Worm (Caenorhabditis elegans) whole organism, L3 larva: ENCODE results near the gene ilys-5.

Experiments
- ama-1 ChIP-seq: fragments of 150-350 bp; optimal IDR thresholded peaks from 2 replicates; lab custom pipeline; 2018
- ceh-28 ChIP-seq: fragments of 150-350 bp; optimal IDR thresholded peaks from 2 replicates; lab custom pipeline; 2014; ENCODE audit warnings: missing biosample characterization, missing genetic modification reagents, missing genetic modification characterization
- ceh-82 ChIP-seq: fragments of 150-350 bp; optimal IDR thresholded peaks from 2 replicates; lab custom pipeline; 2014; ENCODE audit warnings: missing biosample characterization, missing genetic modification characterization
- ceh-9 ChIP-seq: sonication (generic microtip); optimal IDR thresholded peaks from 2 replicates; lab custom pipeline; 2018; ENCODE audit warnings: missing biosample characterization, missing genetic modification characterization
- egl-27 ChIP-seq: sonication (generic microtip); optimal IDR thresholded peaks from 4 replicates; lab custom pipeline; 2017; ENCODE audit warnings: missing biosample characterization, missing genetic modification reagents, missing genetic modification characterization
- egl-5 ChIP-seq: fragments of 150-350 bp; optimal IDR thresholded peaks from 2 replicates; lab custom pipeline; 2017; ENCODE audit warnings: missing biosample characterization, missing genetic modification reagents, missing genetic modification characterization, inconsistent platforms
- elt-1 ChIP-seq: fragments of 150-350 bp; optimal IDR thresholded peaks from 2 replicates; lab custom pipeline; 2014; ENCODE audit warnings: missing biosample characterization, missing genetic modification characterization
- elt-2 ChIP-seq: sonication (generic microtip); optimal IDR thresholded peaks from 2 replicates; lab custom pipeline; 2016; ENCODE audit warnings: missing genetic modification reagents, mild to moderate bottlenecking, missing genetic modification characterization, missing compliant biosample characterization
- elt-3 ChIP-seq, 3 experiments: fragments of 150-350 bp in 1 of 3; sonication (generic microtip) in 2 of 3; optimal IDR thresholded peaks; 2 replicates in 2 of 3; 4 replicates in 1 of 3; lab custom pipeline; 2014 to 2017; ENCODE audit warnings: missing biosample characterization in 3 of 3, missing genetic modification characterization in 3 of 3
- eor-1 ChIP-seq, 2 experiments: fragments of 150-350 bp; optimal IDR thresholded peaks; 2 replicates each; lab custom pipeline; 2014 to 2018; ENCODE audit warnings: missing biosample characterization in 2 of 2, missing genetic modification characterization in 2 of 2
- fkh-10 ChIP-seq: sonication (generic microtip); optimal IDR thresholded peaks from 2 replicates; lab custom pipeline; 2017; ENCODE audit warnings: missing biosample characterization, missing genetic modification reagents, missing genetic modification characterization
- jun-1 ChIP-seq: fragments of 150-350 bp; optimal IDR thresholded peaks from 2 replicates; lab custom pipeline; 2014; ENCODE audit warnings: missing biosample characterization, missing genetic modification reagents, missing genetic modification characterization
- lsy-12 ChIP-seq: sonication (generic microtip); optimal IDR thresholded peaks from 2 replicates; lab custom pipeline; 2016; ENCODE audit warnings: mild to moderate bottlenecking, missing genetic modification characterization, missing compliant biosample characterization
- mdl-1 ChIP-seq: fragments of 150-350 bp; optimal IDR thresholded peaks from 2 replicates; lab custom pipeline; 2014; ENCODE audit warnings: missing biosample characterization, missing genetic modification characterization
- mml-1 ChIP-seq: fragments of 150-350 bp; sonication (generic microtip); optimal IDR thresholded peaks from 3 replicates; lab custom pipeline; 2014; ENCODE audit warnings: missing biosample characterization, missing genetic modification characterization
- nhr-23 ChIP-seq: fragments of 150-350 bp; optimal IDR thresholded peaks from 2 replicates; lab custom pipeline; 2014; ENCODE audit warnings: missing biosample characterization, missing genetic modification reagents, missing genetic modification characterization
- nhr-237 ChIP-seq: fragments of 150-350 bp; optimal IDR thresholded peaks from 2 replicates; lab custom pipeline; 2014; ENCODE audit warnings: missing biosample characterization, missing genetic modification characterization
- nhr-25 ChIP-seq: sonication (generic microtip); optimal IDR thresholded peaks from 2 replicates; lab custom pipeline; 2017; ENCODE audit warnings: missing biosample characterization, missing genetic modification characterization
- nhr-28 ChIP-seq: fragments of 150-350 bp; optimal IDR thresholded peaks from 2 replicates; lab custom pipeline; 2014; ENCODE audit warnings: missing biosample characterization, missing genetic modification characterization
- nhr-43 ChIP-seq: sonication (generic microtip); optimal IDR thresholded peaks from 2 replicates; lab custom pipeline; 2016; ENCODE audit warnings: mild to moderate bottlenecking, missing genetic modification characterization, missing compliant biosample characterization; ENCODE audit not compliant: poor library complexity, severe bottlenecking
- nhr-76 ChIP-seq: fragments of 150-350 bp; sonication (generic microtip); optimal IDR thresholded peaks from 5 replicates; lab custom pipeline; 2014; ENCODE audit warnings: missing biosample characterization, missing genetic modification characterization
- nhr-77 ChIP-seq: fragments of 150-350 bp; optimal IDR thresholded peaks from 2 replicates; lab custom pipeline; 2014; ENCODE audit warnings: missing biosample characterization, missing genetic modification characterization
- pha-4 ChIP-seq: fragments of 150-350 bp; optimal IDR thresholded peaks from 2 replicates; lab custom pipeline; 2014; ENCODE audit warnings: missing biosample characterization, missing genetic modification reagents, missing genetic modification characterization
- pqm-1 ChIP-seq: fragments of 150-350 bp; optimal IDR thresholded peaks from 2 replicates; lab custom pipeline; 2017; ENCODE audit warnings: missing biosample characterization, missing genetic modification characterization, inconsistent platforms
- sea-2 ChIP-seq: fragments of 150-350 bp; sonication (generic microtip); optimal IDR thresholded peaks from 4 replicates; lab custom pipeline; 2014; ENCODE audit warnings: missing biosample characterization, missing genetic modification reagents, missing genetic modification characterization
- skn-1 ChIP-seq: fragments of 150-350 bp; optimal IDR thresholded peaks from 2 replicates; lab custom pipeline; 2014; ENCODE audit warnings: missing biosample characterization, missing genetic modification characterization
- tbx-2 ChIP-seq: sonication (generic microtip); optimal IDR thresholded peaks from 2 replicates; lab custom pipeline; 2016; ENCODE audit warnings: mild to moderate bottlenecking, missing genetic modification characterization, missing compliant biosample characterization
- unc-39 ChIP-seq: sonication (generic microtip); optimal IDR thresholded peaks from 4 replicates; lab custom pipeline; 2017; ENCODE audit warnings: missing biosample characterization, missing genetic modification characterization
- unc-62 ChIP-seq: fragments of 150-350 bp; sonication (generic microtip); optimal IDR thresholded peaks from 4 replicates; lab custom pipeline; 2014; ENCODE audit warnings: missing biosample characterization, missing genetic modification reagents, missing genetic modification characterization
- zag-1 ChIP-seq: fragments of 150-350 bp; optimal IDR thresholded peaks from 2 replicates; lab custom pipeline; 2014; ENCODE audit warnings: missing biosample characterization, missing genetic modification characterization
- ztf-11 ChIP-seq: fragments of 150-350 bp; optimal IDR thresholded peaks from 2 replicates; lab custom pipeline; 2014; ENCODE audit warnings: missing biosample characterization, missing genetic modification characterization

ilys-5 gene

ce11 chrX:6518537-6518936, 18.1 kb downstream of the ilys-5 start, which contains the start of gene ets-4:
Gene ets-4 (plus strand): TSS chrX:6518883.
- TF ChIP-seq jun-1 (tag; lab: Kevin White, UChicago): peak; percentile 48
- no peak for TF ChIP-seq mml-1 (tag; lab: Kevin White, UChicago)
- no peak for TF ChIP-seq nhr-76 (tag; lab: Kevin White, UChicago)
- peak; percentile 99 for TF ChIP-seq elt-2
- TF ChIP-seq pha-4: peak; percentile 43
- peak; percentile 97 for TF ChIP-seq pqm-1 (tag; lab: Kevin White, UChicago)
- peak; percentile 39 for TF ChIP-seq ceh-28 (tag; lab: Kevin White, UChicago)

ce11 chrX:6517025-6517770, 19.4 kb downstream of the ilys-5 start:
- peak; percentile 2 for TF ChIP-seq pha-4
- no peak for TF ChIP-seq unc-62 (GFP tag; lab: Kevin White, UChicago)
- TF ChIP-seq fkh-10: no peak
- peak; percentile 96 for TF ChIP-seq elt-2
- peak; percentile 47 for TF ChIP-seq skn-1 (tag; lab: Kevin White, UChicago)
- peak; percentile 22 for TF ChIP-seq pqm-1 (tag; lab: Kevin White, UChicago)
- no peak for TF ChIP-seq unc-39 (tag; lab: Kevin White, UChicago)

ce11 chrX:6515267-6515666, 21.4 kb downstream of the ilys-5 start:
- TF ChIP-seq ceh-9 (tag; lab: Kevin White, UChicago): no peak
- TF ChIP-seq nhr-28 (tag; lab: Kevin White, UChicago): no peak
- TF ChIP-seq nhr-25 (tag; lab: Kevin White, UChicago): peak; percentile 78
- TF ChIP-seq pqm-1 (tag; lab: Kevin White, UChicago): no peak
- no peak for TF ChIP-seq skn-1 (tag; lab: Kevin White, UChicago)
- TF ChIP-seq elt-1 (tag; lab: Kevin White, UChicago): no peak
- no peak for TF ChIP-seq ztf-11
- TF ChIP-seq nhr-43 (tag; lab: Kevin White, UChicago): peak; percentile 28
- TF ChIP-seq egl-5 (tag; lab: Kevin White, UChicago): no peak
- TF ChIP-seq nhr-23 (tag; lab: Kevin White, UChicago): peak; percentile 95
- peak; percentile 10 for TF ChIP-seq unc-62 (GFP tag; lab: Kevin White, UChicago)
- TF ChIP-seq zag-1: no peak
- TF ChIP-seq lsy-12 (tag; lab: Kevin White, UChicago): no peak
- no peak for TF ChIP-seq jun-1 (tag; lab: Kevin White, UChicago)

- TF ChIP-seq nhr-23 (tag; lab: Kevin White, UChicago): peak; percentile 61
- no peak for TF ChIP-seq skn-1 (tag; lab: Kevin White, UChicago)
- no peak for TF ChIP-seq nhr-76 (tag; lab: Kevin White, UChicago)
- TF ChIP-seq elt-2: peak; percentile 47
- no peak for TF ChIP-seq nhr-77 (tag; lab: Kevin White, UChicago)
- TF ChIP-seq elt-3 (tag; optimal IDR thresholded peaks at IDR 0.05; lab: Kevin White, UChicago): peak in 1 of 3 experiments; percentile 32
- no peak for TF ChIP-seq ceh-82 (tag; lab: Kevin White, UChicago)
- no peak for TF ChIP-seq egl-27
- TF ChIP-seq, all 47 proteins: peak for 3
Observed at ce11 chrX:6514466-6514865, 22.2 kb downstream of the ilys-5 start.

ce11 chrX:6511985-6512384, 24.7 kb downstream of the ilys-5 start, which contains the start of gene ttr-35:
Gene ttr-35 (plus strand): TSS chrX:6512285.
- TF ChIP-seq pqm-1 (tag; lab: Kevin White, UChicago) (no peak), elt-1 (tag; lab: Kevin White, UChicago) (no peak), nhr-237 (tag; lab: Kevin White, UChicago) (no peak), nhr-43 (tag; lab: Kevin White, UChicago) (no peak), ceh-82 (tag; lab: Kevin White, UChicago) (no peak), tbx-2 (tag; lab: Kevin White, UChicago) (no peak), eor-1 (tag; optimal IDR thresholded peaks at IDR 0.05; lab: Kevin White, UChicago) (no peak), ama-1 (lab: Kevin White, UChicago) (no peak), fkh-10 (no peak), pha-4 (no peak), mdl-1 (tag; lab: Kevin White, UChicago) (no peak), nhr-76 (tag; lab: Kevin White, UChicago) (no peak), ztf-11 (no peak), nhr-77 (tag; lab: Kevin White, UChicago) (no peak), jun-1 (tag; lab: Kevin White, UChicago) (no peak), lsy-12 (tag; lab: Kevin White, UChicago) (no peak), elt-3 (tag; optimal IDR thresholded peaks at IDR 0.05; lab: Kevin White, UChicago) (no peak), sea-2 (no peak), nhr-25 (tag; lab: Kevin White, UChicago) (no peak)
